Worm (Caenorhabditis elegans) whole organism, L3 larva: ENCODE data around the gene scl-7.

Source experiments
- R02D3.7 ChIP-seq: fragments of 150-350 bp; optimal IDR thresholded peaks from 2 replicates; lab custom pipeline; 2014; ENCODE audit warnings: missing biosample characterization, missing genetic modification characterization
- ZK546.5 ChIP-seq: sonication (generic microtip); optimal IDR thresholded peaks from 2 replicates; lab custom pipeline; 2017; ENCODE audit warnings: missing biosample characterization, missing genetic modification characterization
- ama-1 ChIP-seq: fragments of 150-350 bp; optimal IDR thresholded peaks from 2 replicates; lab custom pipeline; 2018
- ceh-28 ChIP-seq: fragments of 150-350 bp; optimal IDR thresholded peaks from 2 replicates; lab custom pipeline; 2014; ENCODE audit warnings: missing biosample characterization, missing genetic modification reagents, missing genetic modification characterization
- ceh-9 ChIP-seq: sonication (generic microtip); optimal IDR thresholded peaks from 2 replicates; lab custom pipeline; 2018; ENCODE audit warnings: missing biosample characterization, missing genetic modification characterization
- daf-12 ChIP-seq: fragments of 150-350 bp; optimal IDR thresholded peaks from 2 replicates; lab custom pipeline; 2014; ENCODE audit warnings: missing biosample characterization, missing genetic modification reagents, missing genetic modification characterization
- egl-5 ChIP-seq: fragments of 150-350 bp; optimal IDR thresholded peaks from 2 replicates; lab custom pipeline; 2017; ENCODE audit warnings: missing biosample characterization, missing genetic modification reagents, missing genetic modification characterization, inconsistent platforms
- elt-1 ChIP-seq: fragments of 150-350 bp; optimal IDR thresholded peaks from 2 replicates; lab custom pipeline; 2014; ENCODE audit warnings: missing biosample characterization, missing genetic modification characterization
- elt-2 ChIP-seq: sonication (generic microtip); optimal IDR thresholded peaks from 2 replicates; lab custom pipeline; 2016; ENCODE audit warnings: missing genetic modification reagents, mild to moderate bottlenecking, missing genetic modification characterization, missing compliant biosample characterization
- elt-3 ChIP-seq, 3 experiments: fragments of 150-350 bp in 1 of 3; sonication (generic microtip) in 2 of 3; optimal IDR thresholded peaks; 2 replicates in 2 of 3; 4 replicates in 1 of 3; lab custom pipeline; 2014 to 2017; ENCODE audit warnings: missing biosample characterization in 3 of 3, missing genetic modification characterization in 3 of 3
- fkh-2 ChIP-seq: fragments of 150-350 bp; optimal IDR thresholded peaks from 2 replicates; lab custom pipeline; 2014; ENCODE audit warnings: missing biosample characterization, missing genetic modification reagents, missing genetic modification characterization
- hmg-11 ChIP-seq: sonication (generic microtip); optimal IDR thresholded peaks from 2 replicates; lab custom pipeline; 2016; ENCODE audit warnings: missing genetic modification characterization, missing compliant biosample characterization
- lin-39 ChIP-seq: fragments of 150-350 bp; optimal IDR thresholded peaks from 2 replicates; lab custom pipeline; 2018; ENCODE audit warnings: missing biosample characterization, missing genetic modification reagents, missing genetic modification characterization
- lsy-12 ChIP-seq: sonication (generic microtip); optimal IDR thresholded peaks from 2 replicates; lab custom pipeline; 2016; ENCODE audit warnings: mild to moderate bottlenecking, missing genetic modification characterization, missing compliant biosample characterization
- mdl-1 ChIP-seq: fragments of 150-350 bp; optimal IDR thresholded peaks from 2 replicates; lab custom pipeline; 2014; ENCODE audit warnings: missing biosample characterization, missing genetic modification characterization
- nfya-1 ChIP-seq: sonication (generic microtip); optimal IDR thresholded peaks from 2 replicates; lab custom pipeline; 2017; ENCODE audit warnings: missing genetic modification characterization, mild to moderate bottlenecking, missing compliant biosample characterization, antibody characterized with exemption, moderate library complexity; ENCODE audit not compliant: insufficient read depth
- nhr-11 ChIP-seq: fragments of 150-350 bp; optimal IDR thresholded peaks from 2 replicates; lab custom pipeline; 2014; ENCODE audit warnings: missing biosample characterization, missing genetic modification characterization
- nhr-12 ChIP-seq: fragments of 150-350 bp; optimal IDR thresholded peaks from 2 replicates; lab custom pipeline; 2014; ENCODE audit warnings: missing biosample characterization, missing genetic modification characterization
- nhr-25 ChIP-seq: sonication (generic microtip); optimal IDR thresholded peaks from 2 replicates; lab custom pipeline; 2017; ENCODE audit warnings: missing biosample characterization, missing genetic modification characterization
- nhr-28 ChIP-seq: fragments of 150-350 bp; optimal IDR thresholded peaks from 2 replicates; lab custom pipeline; 2014; ENCODE audit warnings: missing biosample characterization, missing genetic modification characterization
- nhr-67 ChIP-seq: fragments of 150-350 bp; optimal IDR thresholded peaks from 2 replicates; lab custom pipeline; 2014; ENCODE audit warnings: missing biosample characterization, missing genetic modification characterization
- nhr-77 ChIP-seq: fragments of 150-350 bp; optimal IDR thresholded peaks from 2 replicates; lab custom pipeline; 2014; ENCODE audit warnings: missing biosample characterization, missing genetic modification characterization
- pha-4 ChIP-seq: fragments of 150-350 bp; optimal IDR thresholded peaks from 2 replicates; lab custom pipeline; 2014; ENCODE audit warnings: missing biosample characterization, missing genetic modification reagents, missing genetic modification characterization
- pqm-1 ChIP-seq: fragments of 150-350 bp; optimal IDR thresholded peaks from 2 replicates; lab custom pipeline; 2017; ENCODE audit warnings: missing biosample characterization, missing genetic modification characterization, inconsistent platforms
- sea-2 ChIP-seq: fragments of 150-350 bp; sonication (generic microtip); optimal IDR thresholded peaks from 4 replicates; lab custom pipeline; 2014; ENCODE audit warnings: missing biosample characterization, missing genetic modification reagents, missing genetic modification characterization
- skn-1 ChIP-seq: fragments of 150-350 bp; optimal IDR thresholded peaks from 2 replicates; lab custom pipeline; 2014; ENCODE audit warnings: missing biosample characterization, missing genetic modification characterization
- snpc-4 ChIP-seq: fragments of 150-350 bp; optimal IDR thresholded peaks from 2 replicates; lab custom pipeline; 2014; ENCODE audit warnings: missing biosample characterization, missing genetic modification characterization
- tbx-2 ChIP-seq: sonication (generic microtip); optimal IDR thresholded peaks from 2 replicates; lab custom pipeline; 2016; ENCODE audit warnings: mild to moderate bottlenecking, missing genetic modification characterization, missing compliant biosample characterization
- unc-39 ChIP-seq: sonication (generic microtip); optimal IDR thresholded peaks from 4 replicates; lab custom pipeline; 2017; ENCODE audit warnings: missing biosample characterization, missing genetic modification characterization
- unc-62 ChIP-seq: fragments of 150-350 bp; sonication (generic microtip); optimal IDR thresholded peaks from 4 replicates; lab custom pipeline; 2014; ENCODE audit warnings: missing biosample characterization, missing genetic modification reagents, missing genetic modification characterization
- zag-1 ChIP-seq: fragments of 150-350 bp; optimal IDR thresholded peaks from 2 replicates; lab custom pipeline; 2014; ENCODE audit warnings: missing biosample characterization, missing genetic modification characterization
- ztf-11 ChIP-seq: fragments of 150-350 bp; optimal IDR thresholded peaks from 2 replicates; lab custom pipeline; 2014; ENCODE audit warnings: missing biosample characterization, missing genetic modification characterization
- ztf-4 ChIP-seq: fragments of 150-350 bp; optimal IDR thresholded peaks from 2 replicates; lab custom pipeline; 2014; ENCODE audit warnings: missing biosample characterization, missing genetic modification characterization

scl-7 gene

ce11 chrIV:13030467-13031299 is 39.6 kb upstream of the scl-7 start:
- TF ChIP-seq unc-62 (GFP tag; lab: Kevin White, UChicago) (no peak), ZK546.5 (no peak), ztf-11 (no peak), elt-2 (tag; lab: Kevin White, UChicago) (no peak), skn-1 (no peak), snpc-4 (tag; lab: Kevin White, UChicago) (no peak), nhr-25 (tag; lab: Kevin White, UChicago) (peak; percentile 54), elt-3 (tag; optimal IDR thresholded peaks at IDR 0.05; lab: Kevin White, UChicago) (no peak), pha-4 (tag; lab: Kevin White, UChicago) (peak; percentile 15), nfya-1 (tag; lab: Kevin White, UChicago) (peak; percentile 18), fkh-2 (tag; lab: Kevin White, UChicago) (no peak), zag-1 (tag; lab: Kevin White, UChicago) (no peak)

DNA sequence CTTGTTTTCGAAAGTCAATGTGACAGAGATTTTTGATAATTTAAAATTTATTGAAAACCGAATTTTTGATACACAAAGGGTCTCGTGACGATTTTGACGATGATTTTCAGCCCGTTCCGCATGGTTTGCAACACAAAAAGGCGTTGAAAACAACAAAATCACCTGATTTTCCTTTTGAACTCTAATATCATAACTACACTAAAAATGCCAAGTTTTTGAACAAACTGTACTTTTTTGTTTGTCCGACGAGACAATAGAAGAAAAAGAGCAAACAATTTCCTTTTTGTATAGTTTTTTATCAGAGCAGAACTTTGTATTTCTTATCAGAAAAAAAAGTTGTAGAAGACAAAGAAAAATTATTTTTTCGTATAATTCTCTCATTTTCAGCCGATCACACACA is 38.1 kb upstream of the scl-7 start:
- TF ChIP-seq snpc-4 (tag; lab: Kevin White, UChicago) (no peak), elt-2 (tag; lab: Kevin White, UChicago) (peak; percentile 59), daf-12 (tag; lab: Kevin White, UChicago) (no peak), pha-4 (tag; lab: Kevin White, UChicago) (peak; percentile 64), pqm-1 (peak; percentile 43), unc-39 (tag; lab: Kevin White, UChicago) (no peak), unc-62 (GFP tag; lab: Kevin White, UChicago) (no peak)

- no peak for TF ChIP-seq nhr-25 (tag; lab: Kevin White, UChicago)
- TF ChIP-seq lin-39 (tag; lab: Kevin White, UChicago) = no peak
- TF ChIP-seq elt-3 (tag; optimal IDR thresholded peaks at IDR 0.05; lab: Kevin White, UChicago) = no peak
- no peak for TF ChIP-seq ama-1 (lab: Kevin White, UChicago)
- TF ChIP-seq nhr-11 = no peak
- TF ChIP-seq snpc-4 (tag; lab: Kevin White, UChicago) = no peak
- no peak for TF ChIP-seq lsy-12 (tag; lab: Kevin White, UChicago)
- no peak for TF ChIP-seq nfya-1 (tag; lab: Kevin White, UChicago)
- no peak for TF ChIP-seq ztf-4 (tag; lab: Kevin White, UChicago)
- no peak for TF ChIP-seq zag-1 (tag; lab: Kevin White, UChicago)
- no peak for TF ChIP-seq ceh-9
Measured at ce11 chrIV:13033516-13033915, 36.7 kb upstream of the scl-7 start.

ce11 chrIV:13035302-13035701 is 34.9 kb upstream of the scl-7 start:
- TF ChIP-seq nhr-12 (tag; lab: Kevin White, UChicago) (no peak), ama-1 (lab: Kevin White, UChicago) (peak; percentile 25)
- TF ChIP-seq, all 47 proteins: peak for 1

DNA sequence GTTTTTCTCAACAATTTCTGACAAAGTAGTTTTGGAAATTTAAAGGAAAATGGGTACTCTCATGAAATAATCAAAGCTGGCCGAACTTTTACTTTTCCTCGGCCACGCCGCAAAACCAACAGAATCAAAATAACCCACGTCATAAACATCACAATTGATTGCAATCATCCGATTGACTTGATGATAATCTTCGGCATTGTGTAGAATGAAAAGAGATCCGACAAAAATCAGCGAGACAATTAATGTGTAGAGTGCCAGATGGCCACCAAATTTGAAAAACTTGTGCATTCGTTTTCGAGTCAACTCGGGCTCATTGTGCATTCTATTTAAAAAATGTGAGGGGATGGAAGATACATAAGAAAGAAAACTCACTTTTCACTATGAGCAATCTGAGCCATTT is 33.4 kb upstream of the scl-7 start:
- TF ChIP-seq hmg-11 (tag; lab: Kevin White, UChicago) (no peak), ztf-11 (no peak), egl-5 (no peak), pha-4 (tag; lab: Kevin White, UChicago) (no peak), nhr-28 (tag; lab: Kevin White, UChicago) (no peak), pqm-1 (no peak), sea-2 (GFP tag; lab: Kevin White, UChicago) (no peak), lin-39 (tag; lab: Kevin White, UChicago) (no peak), nfya-1 (tag; lab: Kevin White, UChicago) (no peak), ama-1 (lab: Kevin White, UChicago) (no peak), tbx-2 (tag; lab: Kevin White, UChicago) (no peak)

ce11 chrIV:13038888-13039287 is 31.4 kb upstream of the scl-7 start, which contains the start of gene F49E11.2:
Gene F49E11.2 (minus strand): TSS chrIV:13038988.
- no peak for TF ChIP-seq tbx-2 (tag; lab: Kevin White, UChicago)
- no peak for TF ChIP-seq mdl-1 (tag; lab: Kevin White, UChicago)
- TF ChIP-seq ceh-28 (tag; lab: Kevin White, UChicago) = no peak
- no peak for TF ChIP-seq elt-1
- no peak for TF ChIP-seq elt-3 (tag; optimal IDR thresholded peaks at IDR 0.05; lab: Kevin White, UChicago)
- no peak for TF ChIP-seq pha-4 (tag; lab: Kevin White, UChicago)
- no peak for TF ChIP-seq nhr-77 (tag; lab: Kevin White, UChicago)
- TF ChIP-seq skn-1 = no peak
- no peak for TF ChIP-seq nhr-12 (tag; lab: Kevin White, UChicago)
- no peak for TF ChIP-seq pqm-1
- no peak for TF ChIP-seq ama-1 (lab: Kevin White, UChicago)
- no peak for TF ChIP-seq nhr-11
- TF ChIP-seq lsy-12 (tag; lab: Kevin White, UChicago) = no peak
- TF ChIP-seq nhr-67 = no peak
- TF ChIP-seq unc-39 (tag; lab: Kevin White, UChicago) = no peak
- no peak for TF ChIP-seq R02D3.7 (tag; lab: Kevin White, UChicago)
- TF ChIP-seq elt-2 (tag; lab: Kevin White, UChicago) = no peak
